Worm (Caenorhabditis elegans): ENCODE results near the gene B0432.7.

The B0432.7 gene

ce11 chrII:257519-257918 lies 16.3 kb downstream of the B0432.7 start, which contains the start of gene cat-2:
Gene cat-2, plus strand, starts transcription at chrII:257819.
- TF ChIP-seq lin-39 (tag; optimal IDR thresholded peaks at IDR 0.05) = peak; percentile 29
- TF ChIP-seq mml-1 (tag; optimal IDR thresholded peaks at IDR 0.05) = no peak

ce11 chrII:255124-255523 lies 18.6 kb downstream of the B0432.7 start:
- TF ChIP-seq sea-2 (GFP tag; optimal IDR thresholded peaks at IDR 0.05) = no peak
- no peak for TF ChIP-seq ZK546.5 (tag; optimal IDR thresholded peaks at IDR 0.05)
- TF ChIP-seq nhr-28 (tag; optimal IDR thresholded peaks at IDR 0.05) = no peak
- TF ChIP-seq nhr-237 (tag; optimal IDR thresholded peaks at IDR 0.05) = no peak
- peak; percentile 91 for TF ChIP-seq fkh-10 (GFP tag; optimal IDR thresholded peaks at IDR 0.05)
- TF ChIP-seq jun-1 (tag; optimal IDR thresholded peaks at IDR 0.05) = peak; percentile 84
- peak; percentile 5 for TF ChIP-seq ceh-16 (tag; optimal IDR thresholded peaks at IDR 0.05)
- peak; percentile 90 for TF ChIP-seq skn-1 (tag; optimal IDR thresholded peaks at IDR 0.05)
- peak; percentile 95 for TF ChIP-seq snpc-4 (tag; optimal IDR thresholded peaks at IDR 0.05)
- peak; percentile 59 for TF ChIP-seq aly-2 (tag; optimal IDR thresholded peaks at IDR 0.05)
- peak in 1 of 3 experiments; percentile 43 for TF ChIP-seq elt-3 (tag; optimal IDR thresholded peaks at IDR 0.05)
- peak; percentile 98 for TF ChIP-seq lin-15B (tag; optimal IDR thresholded peaks at IDR 0.05)
- TF ChIP-seq elt-1 (tag; optimal IDR thresholded peaks at IDR 0.05) = peak; percentile 62
- no peak for TF ChIP-seq ztf-11 (tag; optimal IDR thresholded peaks at IDR 0.05)
- TF ChIP-seq unc-62 (GFP tag; optimal IDR thresholded peaks at IDR 0.05) = peak; percentile 30
- TF ChIP-seq nhr-11 (tag; optimal IDR thresholded peaks at IDR 0.05) = peak; percentile 54
- TF ChIP-seq ceh-28 (tag; optimal IDR thresholded peaks at IDR 0.05) = peak; percentile 97
- peak; percentile 19 for TF ChIP-seq zag-1 (tag; optimal IDR thresholded peaks at IDR 0.05)
- peak; percentile 97 for TF ChIP-seq pha-4 (tag; optimal IDR thresholded peaks at IDR 0.05)
- peak; percentile 57 for TF ChIP-seq egl-27 (tag; optimal IDR thresholded peaks at IDR 0.05)
- TF ChIP-seq tbx-2 (tag; optimal IDR thresholded peaks at IDR 0.05) = peak; percentile 88
- peak; percentile 92 for TF ChIP-seq R02D3.7 (tag; optimal IDR thresholded peaks at IDR 0.05)
- TF ChIP-seq fos-1 (tag; optimal IDR thresholded peaks at IDR 0.05) = no peak
- TF ChIP-seq eor-1 (tag; optimal IDR thresholded peaks at IDR 0.05) = no peak
- peak; percentile 92 for TF ChIP-seq ceh-82 (tag; optimal IDR thresholded peaks at IDR 0.05)
- TF ChIP-seq egl-5 (tag; optimal IDR thresholded peaks at IDR 0.05) = peak; percentile 94
- TF ChIP-seq pqm-1 (tag; optimal IDR thresholded peaks at IDR 0.05) = peak; percentile 99
- TF ChIP-seq ztf-4 (tag; optimal IDR thresholded peaks at IDR 0.05) = no peak
- TF ChIP-seq nfya-1 (tag; optimal IDR thresholded peaks at IDR 0.05; ENCODE audit: insufficient read depth) = peak; percentile 93
- no peak for TF ChIP-seq mdl-1 (tag; optimal IDR thresholded peaks at IDR 0.05)
- TF ChIP-seq lin-39 (tag; optimal IDR thresholded peaks at IDR 0.05) = peak; percentile 93
- TF ChIP-seq lsy-12 (tag; optimal IDR thresholded peaks at IDR 0.05) = peak; percentile 85
- TF ChIP-seq nhr-25 (tag; optimal IDR thresholded peaks at IDR 0.05) = peak; percentile 91
- no peak for TF ChIP-seq fkh-2 (tag; optimal IDR thresholded peaks at IDR 0.05)
- no peak for TF ChIP-seq nhr-12 (tag; optimal IDR thresholded peaks at IDR 0.05)
- peak; percentile 97 for TF ChIP-seq hmg-11 (tag; optimal IDR thresholded peaks at IDR 0.05)
- peak; percentile 87 for TF ChIP-seq nhr-77 (tag; optimal IDR thresholded peaks at IDR 0.05)
- peak; percentile 93 for TF ChIP-seq nhr-23 (tag; optimal IDR thresholded peaks at IDR 0.05)
- TF ChIP-seq daf-12 (tag; optimal IDR thresholded peaks at IDR 0.05) = no peak
- peak; percentile 63 for TF ChIP-seq ama-1 (optimal IDR thresholded peaks at IDR 0.05)
- TF ChIP-seq ceh-9 (tag; optimal IDR thresholded peaks at IDR 0.05) = no peak
- no peak for TF ChIP-seq mml-1 (tag; optimal IDR thresholded peaks at IDR 0.05)
- peak; percentile 81 for TF ChIP-seq nhr-76 (tag; optimal IDR thresholded peaks at IDR 0.05)
- TF ChIP-seq nhr-43 (tag; optimal IDR thresholded peaks at IDR 0.05; ENCODE audit: poor library complexity, severe bottlenecking) = peak; percentile 97
- no peak for TF ChIP-seq unc-39 (tag; optimal IDR thresholded peaks at IDR 0.05)
- no peak for TF ChIP-seq nhr-67 (tag; optimal IDR thresholded peaks at IDR 0.05)
- peak; percentile 78 for TF ChIP-seq elt-2 (tag; optimal IDR thresholded peaks at IDR 0.05)
